Fruit fly (Drosophila melanogaster) whole organism, embryonic: ENCODE data around the gene Teh2.

Experiments used
- Abd-B ChIP-seq: fragments of 200-800 bp; sonication (Bioruptor generic); optimal IDR thresholded peaks from 2 replicates; lab custom pipeline; 2018; ENCODE audit warnings: missing biosample characterization, mild to moderate bottlenecking, missing genetic modification characterization, moderate library complexity
- Adf1 ChIP-seq: fragments of 200-800 bp; sonication (Bioruptor generic); IDR thresholded peaks from 2 replicates; pipeline ENCODE4 v1.3.6; 2022; ENCODE audit warnings: missing biosample characterization, missing genetic modification characterization
- CG14441 ChIP-seq: fragments of 200-800 bp; sonication (Bioruptor generic); IDR thresholded peaks from 2 replicates; pipeline ENCODE4 v1.3.6; 2022; ENCODE audit warnings: missing biosample characterization, missing genetic modification characterization
- CG9817 ChIP-seq: fragments of 200-800 bp; sonication (Bioruptor generic); optimal IDR thresholded peaks from 2 replicates; lab custom pipeline; 2018; ENCODE audit warnings: missing biosample characterization, mild to moderate bottlenecking, missing genetic modification characterization, moderate library complexity
- E2f1 ChIP-seq: fragments of 200-800 bp; sonication (Bioruptor generic); IDR thresholded peaks from 2 replicates; pipeline ENCODE4 v1.3.6; 2022; ENCODE audit warnings: missing biosample characterization, missing genetic modification characterization
- dm ChIP-seq: fragments of 200-800 bp; sonication (Bioruptor generic); optimal IDR thresholded peaks from 3 replicates; lab custom pipeline; 2016; ENCODE audit warnings: missing biosample characterization, missing genetic modification characterization
- fu2 ChIP-seq: fragments of 200-800 bp; sonication (Bioruptor generic); optimal IDR thresholded peaks from 2 replicates; lab custom pipeline; 2016; ENCODE audit warnings: missing biosample characterization, missing genetic modification characterization
- lola ChIP-seq, 3 experiments: fragments of >200 bp in 2 of 3; fragments of 200-800 bp in 1 of 3; sonication (Bioruptor generic) in 1 of 3; optimal IDR thresholded peaks; 2 replicates each; lab custom pipeline; 2017 to 2019; ENCODE audit warnings: missing biosample characterization in 3 of 3, missing genetic modification characterization in 3 of 3, mild to moderate bottlenecking in 1 of 3, moderate library complexity in 1 of 3
- sisA ChIP-seq: fragments of 200-800 bp; sonication (Bioruptor generic); IDR thresholded peaks from 2 replicates; pipeline ENCODE4 v1.3.6; 2022; ENCODE audit warnings: missing biosample characterization, missing genetic modification characterization
- vfl ChIP-seq: fragments of 200-800 bp; sonication (Bioruptor generic); optimal IDR thresholded peaks from 2 replicates; lab custom pipeline; 2016; ENCODE audit warnings: missing biosample characterization, missing genetic modification characterization

- no peak for TF ChIP-seq fu2 (GFP tag; lab: Kevin White, UChicago)
- TF ChIP-seq CG9817: no peak
- no peak for TF ChIP-seq E2f1
- no peak for TF ChIP-seq lola (GFP tag; optimal IDR thresholded peaks at IDR 0.05; lab: Kevin White, UChicago)
- no peak for TF ChIP-seq sisA (GFP tag; lab: Robert Waterston, UW)
- no peak for TF ChIP-seq vfl (GFP tag; lab: Kevin White, UChicago)
- no peak for TF ChIP-seq Abd-B
- no peak for TF ChIP-seq Adf1 (GFP tag; lab: Robert Waterston, UW)
- TF ChIP-seq CG14441: no peak
- no peak for TF ChIP-seq dm (GFP tag; lab: Kevin White, UChicago)
Observed at dm6 chr3L:4229365-4229967, 41.6 kb upstream of the Teh2 start.
